Fruit fly (Drosophila melanogaster): ENCODE data around the gene CG14658.

Gene CG14658

dm6 chr3R:4863825-4864224 lies 33.5 kb upstream of the CG14658 start:
- TF ChIP-seq CG14711 (tag; optimal IDR thresholded peaks at IDR 0.05) (no peak), CG12768 (GFP tag; optimal IDR thresholded peaks at IDR 0.05) (no peak), CG5204 (GFP tag; optimal IDR thresholded peaks at IDR 0.05) (no peak), tj (GFP tag; optimal IDR thresholded peaks at IDR 0.05) (no peak), cnc (optimal IDR thresholded peaks at IDR 0.05) (no peak), toe (GFP tag; optimal IDR thresholded peaks at IDR 0.05) (no peak), Clk (GFP tag; optimal IDR thresholded peaks at IDR 0.05) (no peak), cic (GFP tag; optimal IDR thresholded peaks at IDR 0.05) (no peak), Mnt (GFP tag; optimal IDR thresholded peaks at IDR 0.05) (no peak), Crg-1 (GFP tag; optimal IDR thresholded peaks at IDR 0.05) (no peak), CG1620 (GFP tag; optimal IDR thresholded peaks at IDR 0.05) (no peak), Hr96 (GFP tag; optimal IDR thresholded peaks at IDR 0.05) (no peak), CG33017 (tag; optimal IDR thresholded peaks at IDR 0.05) (no peak), pad (GFP tag; optimal IDR thresholded peaks at IDR 0.05) (no peak)

- no peak for TF ChIP-seq CG11617 (GFP tag; optimal IDR thresholded peaks at IDR 0.05)
- TF ChIP-seq CG1620 (GFP tag; optimal IDR thresholded peaks at IDR 0.05), result no peak
- TF ChIP-seq bab1 (GFP tag; optimal IDR thresholded peaks at IDR 0.05), result no peak
- TF ChIP-seq Mnt (GFP tag; optimal IDR thresholded peaks at IDR 0.05), result no peak
- no peak for TF ChIP-seq toe (GFP tag; optimal IDR thresholded peaks at IDR 0.05)
- no peak for TF ChIP-seq CG5204 (GFP tag; optimal IDR thresholded peaks at IDR 0.05)
- no peak for TF ChIP-seq cnc (optimal IDR thresholded peaks at IDR 0.05)
- no peak for TF ChIP-seq CG33017 (tag; optimal IDR thresholded peaks at IDR 0.05)
- TF ChIP-seq ovo (GFP tag; optimal IDR thresholded peaks at IDR 0.05), result no peak
- no peak for TF ChIP-seq CG7101 (tag; optimal IDR thresholded peaks at IDR 0.05)
- no peak for TF ChIP-seq kay (GFP tag; ENCODE audit: borderline replicate concordance)
- no peak for TF ChIP-seq tj (GFP tag; optimal IDR thresholded peaks at IDR 0.05)
Measured at dm6 chr3R:4861144-4861543, 30.8 kb upstream of the CG14658 start.

dm6 chr3R:4858508-4859275 lies 28.4 kb upstream of the CG14658 start:
- TF ChIP-seq Crg-1 (GFP tag; optimal IDR thresholded peaks at IDR 0.05), result no peak
- TF ChIP-seq kay (GFP tag; ENCODE audit: borderline replicate concordance), result no peak
- TF ChIP-seq tj (GFP tag; optimal IDR thresholded peaks at IDR 0.05), result no peak
- no peak for TF ChIP-seq CG7101 (tag; optimal IDR thresholded peaks at IDR 0.05)
- TF ChIP-seq CG7045 (GFP tag; optimal IDR thresholded peaks at IDR 0.05), result no peak
- TF ChIP-seq Mnt (GFP tag; optimal IDR thresholded peaks at IDR 0.05), result no peak
- no peak for TF ChIP-seq Clk (GFP tag; optimal IDR thresholded peaks at IDR 0.05)
- no peak for TF ChIP-seq CG5204 (GFP tag; optimal IDR thresholded peaks at IDR 0.05)
- no peak for TF ChIP-seq CG14711 (tag; optimal IDR thresholded peaks at IDR 0.05)
- TF ChIP-seq toe (GFP tag; optimal IDR thresholded peaks at IDR 0.05), result no peak
- TF ChIP-seq CG1620 (GFP tag; optimal IDR thresholded peaks at IDR 0.05), result no peak
- TF ChIP-seq CG11617 (GFP tag; optimal IDR thresholded peaks at IDR 0.05), result no peak

dm6 chr3R:4858018-4858417 lies 27.7 kb upstream of the CG14658 start:
- TF ChIP-seq ovo (GFP tag; optimal IDR thresholded peaks at IDR 0.05) (no peak), CG5204 (GFP tag; optimal IDR thresholded peaks at IDR 0.05) (no peak), Crg-1 (GFP tag; optimal IDR thresholded peaks at IDR 0.05) (no peak), CG1620 (GFP tag; optimal IDR thresholded peaks at IDR 0.05) (no peak), CG12768 (GFP tag; optimal IDR thresholded peaks at IDR 0.05) (no peak), CG11617 (GFP tag; optimal IDR thresholded peaks at IDR 0.05) (no peak), cic (GFP tag; optimal IDR thresholded peaks at IDR 0.05) (no peak), bab1 (GFP tag; optimal IDR thresholded peaks at IDR 0.05) (no peak)

- TF ChIP-seq Clk (GFP tag; optimal IDR thresholded peaks at IDR 0.05), result no peak
- TF ChIP-seq CG7101 (tag; optimal IDR thresholded peaks at IDR 0.05), result no peak
- TF ChIP-seq CG5204 (GFP tag; optimal IDR thresholded peaks at IDR 0.05), result no peak
- TF ChIP-seq CG33017 (tag; optimal IDR thresholded peaks at IDR 0.05), result no peak
- no peak for TF ChIP-seq Crg-1 (GFP tag; optimal IDR thresholded peaks at IDR 0.05)
Measured at dm6 chr3R:4855711-4856110, 25.4 kb upstream of the CG14658 start.

dm6 chr3R:4854216-4854615 lies 23.9 kb upstream of the CG14658 start:
- no peak for TF ChIP-seq CG12768 (GFP tag; optimal IDR thresholded peaks at IDR 0.05)
- TF ChIP-seq cnc (optimal IDR thresholded peaks at IDR 0.05), result no peak
- no peak for TF ChIP-seq toe (GFP tag; optimal IDR thresholded peaks at IDR 0.05)
- no peak for TF ChIP-seq CG1620 (GFP tag; optimal IDR thresholded peaks at IDR 0.05)
- TF ChIP-seq Hr96 (GFP tag; optimal IDR thresholded peaks at IDR 0.05), result no peak
- TF ChIP-seq Mnt (GFP tag; optimal IDR thresholded peaks at IDR 0.05), result no peak
- TF ChIP-seq cic (GFP tag; optimal IDR thresholded peaks at IDR 0.05), result no peak
- TF ChIP-seq Clk (GFP tag; optimal IDR thresholded peaks at IDR 0.05), result no peak
- no peak for TF ChIP-seq CG5204 (GFP tag; optimal IDR thresholded peaks at IDR 0.05)
- no peak for TF ChIP-seq CG7045 (GFP tag; optimal IDR thresholded peaks at IDR 0.05)
- no peak for TF ChIP-seq CG7101 (tag; optimal IDR thresholded peaks at IDR 0.05)
- no peak for TF ChIP-seq CG11617 (GFP tag; optimal IDR thresholded peaks at IDR 0.05)
- TF ChIP-seq Crg-1 (GFP tag; optimal IDR thresholded peaks at IDR 0.05), result no peak
- no peak for TF ChIP-seq tj (GFP tag; optimal IDR thresholded peaks at IDR 0.05)

- TF ChIP-seq CG33017 (tag; optimal IDR thresholded peaks at IDR 0.05), result no peak
- no peak for TF ChIP-seq CG5204 (GFP tag; optimal IDR thresholded peaks at IDR 0.05)
- TF ChIP-seq toe (GFP tag; optimal IDR thresholded peaks at IDR 0.05), result no peak
- no peak for TF ChIP-seq tj (GFP tag; optimal IDR thresholded peaks at IDR 0.05)
- TF ChIP-seq CG1620 (GFP tag; optimal IDR thresholded peaks at IDR 0.05), result no peak
- no peak for TF ChIP-seq Hr96 (GFP tag; optimal IDR thresholded peaks at IDR 0.05)
- TF ChIP-seq CG11617 (GFP tag; optimal IDR thresholded peaks at IDR 0.05), result no peak
- no peak for TF ChIP-seq Clk (GFP tag; optimal IDR thresholded peaks at IDR 0.05)
- no peak for TF ChIP-seq CG12768 (GFP tag; optimal IDR thresholded peaks at IDR 0.05)
- no peak for TF ChIP-seq CG14711 (tag; optimal IDR thresholded peaks at IDR 0.05)
- no peak for TF ChIP-seq ovo (GFP tag; optimal IDR thresholded peaks at IDR 0.05)
Measured at dm6 chr3R:4853504-4853903, 23.2 kb upstream of the CG14658 start.

All from whole organism, adult.